Worm (Caenorhabditis elegans) whole organism, midembryonic: ENCODE results near the gene cyp-33C5.

Experiments
- T22C8.4 ChIP-seq: fragments of 200-800 bp; sonication (Bioruptor generic); IDR thresholded peaks from 2 replicates; pipeline ENCODE4 v1.3.6; 2022; ENCODE audit warnings: missing genetic modification characterization, missing compliant biosample characterization
- cog-1 ChIP-seq: sonication (generic microtip); optimal IDR thresholded peaks from 2 replicates; lab custom pipeline; 2016; ENCODE audit warnings: missing genetic modification characterization, missing compliant biosample characterization
- flt-1 ChIP-seq: fragments of 200-800 bp; sonication (Bioruptor generic); IDR thresholded peaks from 2 replicates; pipeline ENCODE4 v1.3.6; 2022; ENCODE audit warnings: missing genetic modification characterization, missing compliant biosample characterization
- klf-2 ChIP-seq: fragments of 200-800 bp; sonication (Bioruptor generic); conservative IDR thresholded peaks from 2 replicates; pipeline ENCODE4 v1.3.6; 2022; ENCODE audit warnings: missing genetic modification reagents, missing genetic modification characterization, missing compliant biosample characterization
- med-1 ChIP-seq: sonication (generic microtip); optimal IDR thresholded peaks from 2 replicates; lab custom pipeline; 2017; ENCODE audit warnings: missing genetic modification characterization, mild to moderate bottlenecking, missing compliant biosample characterization, antibody characterized with exemption, missing genetic modification reagents; ENCODE audit not compliant: insufficient read depth
- ref-1 ChIP-seq: fragments of 200-800 bp; sonication (Bioruptor generic); conservative IDR thresholded peaks from 2 replicates; pipeline ENCODE4 v1.3.6; 2022; ENCODE audit warnings: missing genetic modification reagents, missing genetic modification characterization, missing compliant biosample characterization
- ztf-23 ChIP-seq: fragments of 200-800 bp; sonication (Bioruptor generic); IDR thresholded peaks from 2 replicates; pipeline ENCODE4 v1.3.6; 2022; ENCODE audit warnings: missing genetic modification reagents, missing genetic modification characterization, missing compliant biosample characterization
- ztf-29 ChIP-seq: fragments of 200-800 bp; sonication (Bioruptor generic); IDR thresholded peaks from 2 replicates; pipeline ENCODE4 v1.3.6; 2022; ENCODE audit warnings: missing genetic modification reagents, missing genetic modification characterization, missing compliant biosample characterization

DNA sequence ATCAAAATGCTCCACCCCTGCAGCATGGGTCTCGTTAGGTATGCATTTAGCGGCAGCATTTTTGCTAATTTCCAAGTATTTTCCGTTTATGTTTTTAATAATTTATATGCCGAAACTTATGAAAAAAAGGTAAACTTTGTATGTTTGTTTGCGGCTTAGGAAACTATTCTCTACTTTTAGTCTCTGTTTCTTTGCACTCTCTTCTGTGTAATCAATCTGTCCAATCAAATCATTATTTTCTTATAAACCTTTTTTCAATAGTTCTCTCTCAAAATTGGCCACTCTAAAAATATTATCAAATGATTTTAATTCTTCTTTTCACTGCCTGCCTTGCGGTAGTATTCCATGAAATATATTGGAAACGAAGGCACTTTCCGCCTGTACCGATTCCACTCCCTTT is 6.8 kb upstream of the cyp-33C5 start:
- TF ChIP-seq ztf-29 (GFP tag; lab: Robert Waterston, UW) (no peak), med-1 (GFP tag; lab: Kevin White, UChicago) (no peak), ztf-23 (GFP tag; lab: Robert Waterston, UW) (no peak), cog-1 (tag; lab: Kevin White, UChicago) (no peak), klf-2 (no peak), T22C8.4 (GFP tag; lab: Robert Waterston, UW) (no peak), flt-1 (GFP tag; lab: Robert Waterston, UW) (no peak), ref-1 (GFP tag; lab: Robert Waterston, UW) (no peak)
